Worm (Caenorhabditis elegans) whole organism, L4/young adult: ENCODE data around the gene R04A9.7.

Source experiments
- W03F9.2 ChIP-seq: fragments of 150-350 bp; optimal IDR thresholded peaks from 2 replicates; lab custom pipeline; 2014; ENCODE audit warnings: missing biosample characterization, missing genetic modification characterization
- him-1 ChIP-seq: sonication (generic microtip); optimal IDR thresholded peaks from 2 replicates; lab custom pipeline; 2016; ENCODE audit warnings: missing genotype, missing genetic modification reagents, missing genetic modification characterization, missing compliant biosample characterization

DNA sequence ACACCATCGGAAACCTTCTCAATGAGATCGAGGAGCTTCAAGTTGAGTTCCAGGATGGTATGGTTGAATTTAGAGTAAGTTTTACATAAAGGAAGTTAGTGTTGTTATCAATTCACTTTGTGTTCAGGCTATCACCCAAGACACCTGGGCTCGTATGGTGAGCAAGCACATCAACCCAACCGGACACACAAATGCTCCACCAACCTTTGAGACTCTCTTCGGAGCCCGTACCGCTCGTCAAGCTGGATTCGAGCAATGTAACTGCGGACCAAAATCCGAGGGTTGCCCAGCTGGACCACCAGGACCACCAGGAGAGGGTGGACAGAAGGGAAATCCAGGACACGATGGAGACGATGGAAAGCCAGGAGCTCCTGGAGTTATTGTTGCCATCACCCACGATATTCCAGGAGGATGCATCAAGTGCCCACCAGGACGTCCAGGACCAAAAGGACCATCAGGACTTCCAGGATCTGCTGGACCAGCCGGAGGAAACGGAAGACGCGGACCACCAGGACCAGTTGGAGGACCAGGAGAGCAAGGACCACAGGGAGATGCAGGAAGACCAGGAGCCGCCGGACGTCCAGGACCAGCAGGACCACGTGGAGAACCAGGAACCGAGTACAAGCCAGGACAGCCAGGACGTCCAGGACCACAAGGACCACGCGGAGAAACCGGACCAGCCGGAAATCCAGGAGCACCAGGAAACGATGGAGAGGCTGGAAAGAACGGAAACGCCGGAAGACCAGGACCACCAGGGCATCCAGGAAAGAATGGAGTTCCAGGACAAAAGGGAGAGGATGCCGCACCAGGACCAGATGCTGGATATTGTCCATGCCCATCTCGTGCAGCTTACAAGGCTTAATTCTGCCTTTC lies 27.3 kb upstream of the R04A9.7 start:
- TF ChIP-seq W03F9.2 (tag; lab: Kevin White, UChicago) (no peak), him-1 (no peak)
